Fruit fly (Drosophila melanogaster) whole organism, embryonic: Measurements from ENCODE around the gene CG44000.

Experiments used
- Abd-B ChIP-seq: fragments of 200-800 bp; sonication (Bioruptor generic); optimal IDR thresholded peaks from 2 replicates; lab custom pipeline; 2018; ENCODE audit warnings: missing biosample characterization, mild to moderate bottlenecking, missing genetic modification characterization, moderate library complexity
- Atf3 ChIP-seq: fragments of 200-800 bp; sonication (Bioruptor generic); optimal IDR thresholded peaks from 3 replicates; lab custom pipeline; 2016; ENCODE audit warnings: missing biosample characterization, missing genetic modification characterization
- B-H2 ChIP-seq: fragments of 200-800 bp; sonication (Bioruptor generic); optimal IDR thresholded peaks from 2 replicates; lab custom pipeline; 2018; ENCODE audit warnings: missing biosample characterization, mild to moderate bottlenecking, missing genetic modification characterization
- C15 ChIP-seq: fragments of 200-800 bp; sonication (Bioruptor generic); IDR thresholded peaks from 3 replicates; pipeline ENCODE4 v1.3.6; 2022; ENCODE audit warnings: missing biosample characterization, missing genetic modification characterization
- CG10209 ChIP-seq: fragments of 200-800 bp; sonication (Bioruptor generic); optimal IDR thresholded peaks from 3 replicates; lab custom pipeline; 2017; ENCODE audit warnings: missing biosample characterization, mild to moderate bottlenecking, missing genetic modification characterization, missing genetic modification reagents
- CG10431 ChIP-seq: fragments of 200-800 bp; sonication (Bioruptor generic); optimal IDR thresholded peaks from 3 replicates; lab custom pipeline; 2018; ENCODE audit warnings: missing biosample characterization, mild to moderate bottlenecking, missing genetic modification characterization
- CG11093 ChIP-seq: fragments of 200-800 bp; sonication (Bioruptor generic); IDR thresholded peaks from 3 replicates; pipeline ENCODE4 v1.3.6; 2022; ENCODE audit warnings: missing biosample characterization, missing genetic modification characterization
- CG11247 ChIP-seq: fragments of 200-800 bp; sonication (Bioruptor generic); IDR thresholded peaks from 2 replicates; pipeline ENCODE4 v1.3.6; 2022; ENCODE audit warnings: missing biosample characterization, missing genetic modification characterization
- CG11695 ChIP-seq: fragments of 200-800 bp; sonication (Bioruptor generic); IDR thresholded peaks from 3 replicates; pipeline ENCODE4 v1.3.6; 2022; ENCODE audit warnings: missing biosample characterization, missing genetic modification characterization
- CG12744 ChIP-seq: fragments of 200-800 bp; sonication (Bioruptor generic); optimal IDR thresholded peaks from 2 replicates; lab custom pipeline; 2016; ENCODE audit warnings: missing biosample characterization, missing genetic modification characterization
- CG13775 ChIP-seq: fragments of 200-800 bp; sonication (Bioruptor generic); optimal IDR thresholded peaks from 3 replicates; lab custom pipeline; 2017; ENCODE audit warnings: missing biosample characterization, mild to moderate bottlenecking, missing genetic modification characterization
- CG17829 ChIP-seq: fragments of 200-800 bp; optimal IDR thresholded peaks from 2 replicates; lab custom pipeline; 2019; ENCODE audit warnings: missing biosample characterization, mild to moderate bottlenecking, missing genetic modification characterization, moderate library complexity
- CG18599 ChIP-seq: fragments of 200-800 bp; sonication (Bioruptor generic); optimal IDR thresholded peaks from 3 replicates; lab custom pipeline; 2017; ENCODE audit warnings: missing biosample characterization, missing genetic modification characterization, mild to moderate bottlenecking, moderate library complexity, missing genetic modification reagents
- CG18764 ChIP-seq: fragments of 200-800 bp; sonication (Bioruptor generic); optimal IDR thresholded peaks from 3 replicates; lab custom pipeline; 2016; ENCODE audit warnings: missing biosample characterization, missing genetic modification characterization
- CG2116 ChIP-seq: fragments of 200-800 bp; sonication (Bioruptor generic); optimal IDR thresholded peaks from 3 replicates; lab custom pipeline; 2018; ENCODE audit warnings: missing biosample characterization, mild to moderate bottlenecking, missing genetic modification characterization
- CG31224 ChIP-seq: fragments of 200-800 bp; sonication (Bioruptor generic); IDR thresholded peaks from 2 replicates; pipeline ENCODE4 v1.3.6; 2022; ENCODE audit warnings: missing biosample characterization, missing genetic modification characterization
- CG33557 ChIP-seq: fragments of 200-800 bp; sonication (Bioruptor generic); optimal IDR thresholded peaks from 2 replicates; lab custom pipeline; 2019; ENCODE audit warnings: missing biosample characterization, mild to moderate bottlenecking, missing genetic modification characterization, moderate library complexity
- CG4282 ChIP-seq: fragments of 200-800 bp; sonication (Bioruptor generic); optimal IDR thresholded peaks from 2 replicates; lab custom pipeline; 2016; ENCODE audit warnings: missing biosample characterization, missing genetic modification characterization
- CG4424 ChIP-seq: fragments of 200-800 bp; sonication (Bioruptor generic); optimal IDR thresholded peaks from 3 replicates; lab custom pipeline; 2016; ENCODE audit warnings: missing biosample characterization, missing genetic modification characterization
- CG4617 ChIP-seq: fragments of 200-800 bp; sonication (Bioruptor generic); optimal IDR thresholded peaks from 3 replicates; lab custom pipeline; 2016; ENCODE audit warnings: missing biosample characterization, missing genetic modification characterization, borderline replicate concordance
- CG4707 ChIP-seq: fragments of 200-800 bp; sonication (Bioruptor generic); optimal IDR thresholded peaks from 2 replicates; lab custom pipeline; 2018; ENCODE audit warnings: missing biosample characterization, mild to moderate bottlenecking, missing genetic modification characterization, moderate library complexity
- CG6654 ChIP-seq: fragments of 200-800 bp; sonication (Bioruptor generic); optimal IDR thresholded peaks from 2 replicates; lab custom pipeline; 2017; ENCODE audit warnings: missing biosample characterization, mild to moderate bottlenecking, missing genetic modification characterization
- CG9876 ChIP-seq: fragments of 200-800 bp; sonication (Bioruptor generic); optimal IDR thresholded peaks from 2 replicates; lab custom pipeline; 2016; ENCODE audit warnings: missing biosample characterization, missing genetic modification characterization
- D19B ChIP-seq: fragments of 200-800 bp; sonication (Bioruptor generic); optimal IDR thresholded peaks from 2 replicates; lab custom pipeline; 2017; ENCODE audit warnings: missing biosample characterization, mild to moderate bottlenecking, missing genetic modification characterization
- Gsc ChIP-seq: fragments of 200-800 bp; sonication (Bioruptor generic); IDR thresholded peaks from 2 replicates; pipeline ENCODE4 v1.3.6; 2022; ENCODE audit warnings: missing biosample characterization, missing genetic modification characterization
- H15 ChIP-seq: fragments of 200-800 bp; sonication (Bioruptor generic); IDR thresholded peaks from 3 replicates; pipeline ENCODE4 v1.3.6; 2022; ENCODE audit warnings: missing biosample characterization, missing genetic modification characterization
- Lhr ChIP-seq: fragments of 200-800 bp; sonication (Bioruptor generic); optimal IDR thresholded peaks from 3 replicates; lab custom pipeline; 2017; ENCODE audit warnings: mild to moderate bottlenecking, missing biosample characterization, missing genetic modification reagents, missing genetic modification characterization
- Nf-YC ChIP-seq: fragments of 200-800 bp; optimal IDR thresholded peaks from 3 replicates; lab custom pipeline; 2019; ENCODE audit warnings: missing biosample characterization, mild to moderate bottlenecking, missing genetic modification characterization, moderate library complexity
- Pdp1 ChIP-seq, 2 experiments: fragments of 200-800 bp; sonication (Bioruptor generic); optimal IDR thresholded peaks; 3 replicates each; lab custom pipeline; 2016; ENCODE audit warnings: missing biosample characterization in 2 of 2, missing genetic modification characterization in 2 of 2, mild to moderate bottlenecking in 1 of 2, moderate library complexity in 1 of 2
- Ravus ChIP-seq: fragments of 200-800 bp; sonication (Bioruptor generic); IDR thresholded peaks from 2 replicates; pipeline ENCODE4 v1.3.6; 2022; ENCODE audit warnings: missing biosample characterization, missing genetic modification characterization
- Sin3A ChIP-seq: fragments of >200 bp; optimal IDR thresholded peaks from 2 replicates; lab custom pipeline; 2018
- Stat92E ChIP-seq, 3 experiments: fragments of >200 bp in 2 of 3; fragments of 200-800 bp in 1 of 3; sonication (Bioruptor generic) in 1 of 3; optimal IDR thresholded peaks; 2 replicates each; lab custom pipeline; 2017 to 2019; ENCODE audit warnings: missing biosample characterization in 3 of 3, missing genetic modification characterization in 3 of 3, mild to moderate bottlenecking in 1 of 3, moderate library complexity in 1 of 3
- Trl ChIP-seq, 3 experiments: fragments of >200 bp in 2 of 3; fragments of 200-800 bp in 1 of 3; sonication (Bioruptor generic) in 1 of 3; optimal IDR thresholded peaks; 2 replicates in 1 of 3; 3 replicates in 2 of 3; lab custom pipeline; 2016 to 2017; ENCODE audit warnings: missing biosample characterization in 1 of 3, missing genetic modification characterization in 1 of 3
- amos ChIP-seq: fragments of 200-800 bp; sonication (Bioruptor generic); IDR thresholded peaks from 2 replicates; pipeline ENCODE4 v1.3.6; 2022; ENCODE audit warnings: missing biosample characterization, missing genetic modification characterization; ENCODE audit not compliant: partially characterized antibody
- aop ChIP-seq: fragments of 200-800 bp; sonication (Bioruptor generic); IDR thresholded peaks from 2 replicates; pipeline ENCODE4 v1.3.6; 2022; ENCODE audit warnings: missing biosample characterization, missing genetic modification characterization
- ap ChIP-seq: fragments of 200-800 bp; sonication (Bioruptor generic); IDR thresholded peaks from 2 replicates; pipeline ENCODE4 v1.3.6; 2022; ENCODE audit warnings: missing biosample characterization, missing genetic modification characterization
- bab2 ChIP-seq: fragments of 200-800 bp; sonication (Bioruptor generic); optimal IDR thresholded peaks from 2 replicates; lab custom pipeline; 2016; ENCODE audit warnings: missing biosample characterization, missing genetic modification characterization
- bcd ChIP-seq: fragments of 200-800 bp; sonication (Bioruptor generic); optimal IDR thresholded peaks from 2 replicates; lab custom pipeline; 2017; ENCODE audit warnings: missing biosample characterization, mild to moderate bottlenecking, missing genetic modification characterization
- chm ChIP-seq: fragments of 200-800 bp; sonication (Bioruptor generic); IDR thresholded peaks from 2 replicates; pipeline ENCODE4 v1.3.6; 2022; ENCODE audit warnings: missing biosample characterization, missing genetic modification characterization
- dan ChIP-seq: fragments of 200-800 bp; sonication (Bioruptor generic); IDR thresholded peaks from 2 replicates; pipeline ENCODE4 v1.3.6; 2022; ENCODE audit warnings: missing biosample characterization, missing genetic modification characterization
- esg ChIP-seq: fragments of 200-800 bp; sonication (Bioruptor generic); conservative IDR thresholded peaks from 2 replicates; pipeline ENCODE4 v1.3.6; 2022; ENCODE audit warnings: missing biosample characterization, missing genetic modification characterization
- ham ChIP-seq: fragments of 200-800 bp; sonication (Bioruptor generic); IDR thresholded peaks from 2 replicates; pipeline ENCODE4 v1.3.6; 2022; ENCODE audit warnings: missing biosample characterization, missing genetic modification characterization
- lbe ChIP-seq: fragments of 200-800 bp; sonication (Bioruptor generic); optimal IDR thresholded peaks from 2 replicates; lab custom pipeline; 2016; ENCODE audit warnings: missing biosample characterization, mild to moderate bottlenecking, missing genetic modification characterization
- pnt ChIP-seq: fragments of 200-800 bp; sonication (Bioruptor generic); optimal IDR thresholded peaks from 3 replicates; lab custom pipeline; 2016; ENCODE audit warnings: missing biosample characterization, missing genetic modification characterization
- pum ChIP-seq: fragments of 200-800 bp; sonication (Bioruptor generic); optimal IDR thresholded peaks from 2 replicates; lab custom pipeline; 2016; ENCODE audit warnings: missing biosample characterization, missing genetic modification characterization
- sob ChIP-seq: fragments of 200-800 bp; sonication (Bioruptor generic); IDR thresholded peaks from 2 replicates; pipeline ENCODE4 v1.3.6; 2022; ENCODE audit warnings: missing biosample characterization, missing genetic modification characterization
- tll ChIP-seq, 2 experiments: fragments of 200-800 bp in 1 of 2; fragments of >200 bp in 1 of 2; sonication (Bioruptor generic) in 1 of 2; optimal IDR thresholded peaks; 2 replicates each; lab custom pipeline; 2017 to 2019; ENCODE audit warnings: missing biosample characterization in 2 of 2, missing genetic modification characterization in 2 of 2, mild to moderate bottlenecking in 1 of 2, moderate library complexity in 1 of 2
- zen2 ChIP-seq: fragments of 200-800 bp; sonication (Bioruptor generic); IDR thresholded peaks from 3 replicates; pipeline ENCODE4 v1.3.6; 2022; ENCODE audit warnings: missing biosample characterization, missing genetic modification characterization; ENCODE audit not compliant: partially characterized antibody

CG44000 gene

DNA sequence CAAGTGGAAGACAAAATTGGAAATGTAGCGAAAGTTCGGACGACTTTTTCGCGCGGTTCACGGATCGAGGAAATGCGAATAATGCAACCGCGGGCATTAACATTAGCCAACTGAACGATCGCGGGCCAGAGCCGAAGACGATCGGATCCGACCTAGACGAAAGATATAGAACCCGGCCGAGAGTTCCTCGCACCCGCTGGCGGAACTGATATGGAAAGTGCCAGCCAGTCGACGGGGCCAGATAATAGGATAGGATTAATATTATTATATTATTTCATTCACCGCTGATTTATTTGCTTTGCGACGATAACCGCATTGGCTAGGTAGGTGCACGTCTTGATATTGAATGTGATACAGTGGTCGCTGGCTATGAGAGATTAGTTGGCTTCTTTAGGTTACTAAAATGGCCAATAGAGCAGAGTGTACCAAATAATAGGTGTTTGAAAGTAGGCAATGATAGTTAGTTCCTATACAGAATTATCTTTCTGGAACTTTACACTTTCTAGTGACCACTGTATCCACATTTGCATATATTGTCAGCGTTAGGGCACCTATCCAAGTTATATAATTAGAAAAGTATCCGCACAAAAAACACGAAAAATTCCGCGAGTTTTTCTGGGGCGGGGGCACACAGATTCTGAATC is 43.6 kb upstream of the CG44000 start (continued):
- TF ChIP-seq CG11695 (peak; percentile 59; the same call in 2 of the 3 replicates), C15 (GFP tag; lab: Robert Waterston, UW) (0 out of 3 replicates have a peak, but pooled peaks have one; percentile 34), ham (GFP tag; lab: Robert Waterston, UW) (no peak), ap (GFP tag; lab: Robert Waterston, UW) (peak; percentile 49; the same call in 1 of the 2 replicates), CG11093 (peak; percentile 69), Ravus (GFP tag; lab: Robert Waterston, UW) (no peak; the same call in 1 of the 2 replicates), CG4282 (GFP tag; lab: Kevin White, UChicago) (no peak), Stat92E (GFP tag; optimal IDR thresholded peaks at IDR 0.05; lab: Kevin White, UChicago) (no peak), Sin3A (no peak), CG4617 (GFP tag; lab: Kevin White, UChicago) (peak; percentile 10), CG10431 (GFP tag; lab: Kevin White, UChicago) (peak; percentile 17), dan (GFP tag; lab: Robert Waterston, UW) (no peak), amos (no peak), CG12744 (GFP tag; lab: Kevin White, UChicago) (no peak), aop (GFP tag; lab: Robert Waterston, UW) (0 out of 2 replicates have a peak, but pooled peaks have one; percentile 23), CG18599 (GFP tag; lab: Kevin White, UChicago) (peak; percentile 78), tll (GFP tag; optimal IDR thresholded peaks at IDR 0.05; lab: Kevin White, UChicago) (no peak), zen2 (no peak), Abd-B (GFP tag; lab: Kevin White, UChicago) (no peak), Atf3 (GFP tag; lab: Kevin White, UChicago) (no peak), chm (peak; percentile 60; the same call in 1 of the 2 replicates), Gsc (0 out of 2 replicates have a peak, but pooled peaks have one; percentile 33), pnt (GFP tag; lab: Kevin White, UChicago) (peak; percentile 56), esg (GFP tag; lab: Robert Waterston, UW) (peak; percentile 70), CG18764 (peak; percentile 42), CG9876 (GFP tag; lab: Kevin White, UChicago) (peak; percentile 18), CG31224 (peak; percentile 54; the same call in 1 of the 2 replicates), CG4424 (GFP tag; lab: Kevin White, UChicago) (peak; percentile 61), CG33557 (GFP tag; lab: Kevin White, UChicago) (peak; percentile 13), Trl (optimal IDR thresholded peaks at IDR 0.05; lab: Kevin White, UChicago) (no peak), Trl (GFP tag; optimal IDR thresholded peaks at IDR 0.05; lab: Kevin White, UChicago) (peak; percentile 72), B-H2 (GFP tag; lab: Kevin White, UChicago) (peak; percentile 13), sob (GFP tag; lab: Robert Waterston, UW) (peak; percentile 71), CG4707 (GFP tag; lab: Kevin White, UChicago) (peak; percentile 56), bcd (peak; percentile 74), Nf-YC (tag; lab: Kevin White, UChicago) (peak; percentile 1), pum (GFP tag; lab: Kevin White, UChicago) (peak; percentile 43), CG11247 (GFP tag; lab: Robert Waterston, UW) (peak; percentile 76), CG13775 (GFP tag; lab: Kevin White, UChicago) (peak; percentile 58), CG2116 (no peak), D19B (peak; percentile 53), Lhr (GFP tag; lab: Kevin White, UChicago) (peak; percentile 26), H15 (GFP tag; lab: Robert Waterston, UW) (peak; percentile 57; the same call in 1 of the 3 replicates), CG10209 (GFP tag; lab: Kevin White, UChicago) (peak; percentile 72), bab2 (GFP tag; lab: Kevin White, UChicago) (peak; percentile 50), CG6654 (GFP tag; lab: Kevin White, UChicago) (peak; percentile 61), CG17829 (peak; percentile 30), lbe (GFP tag; lab: Kevin White, UChicago) (no peak), Pdp1 (GFP tag; optimal IDR thresholded peaks at IDR 0.05; lab: Kevin White, UChicago) (peak; percentile 69 to 89)
